Worm (Caenorhabditis elegans) whole organism, late embryonic: ENCODE measurements around the gene dpy-4.

Experiments used
- C08G9.2 ChIP-seq: sonication (generic microtip); optimal IDR thresholded peaks from 2 replicates; lab custom pipeline; 2016; ENCODE audit warnings: mild to moderate bottlenecking, missing genetic modification characterization, moderate library complexity, missing compliant biosample characterization
- ahr-1 ChIP-seq: sonication (generic microtip); optimal IDR thresholded peaks from 2 replicates; lab custom pipeline; 2016; ENCODE audit warnings: missing genetic modification characterization, missing compliant biosample characterization
- ama-1 ChIP-seq: fragments of 150-350 bp; optimal IDR thresholded peaks from 2 replicates; lab custom pipeline; 2014
- elt-4 ChIP-seq: sonication (generic microtip); optimal IDR thresholded peaks from 2 replicates; lab custom pipeline; 2016; ENCODE audit warnings: missing genetic modification characterization, missing compliant biosample characterization
- eyg-1 ChIP-seq: sonication (generic microtip); optimal IDR thresholded peaks from 2 replicates; lab custom pipeline; 2016; ENCODE audit warnings: missing genotype, missing genetic modification characterization, missing compliant biosample characterization
- fkh-6 ChIP-seq: sonication (generic microtip); optimal IDR thresholded peaks from 2 replicates; lab custom pipeline; 2016; ENCODE audit warnings: missing genetic modification characterization, missing compliant biosample characterization
- pha-4 ChIP-seq: fragments of 150-350 bp; optimal IDR thresholded peaks from 2 replicates; lab custom pipeline; 2018; ENCODE audit warnings: missing biosample characterization, missing genetic modification reagents, missing genetic modification characterization
- sox-4 ChIP-seq: sonication (generic microtip); optimal IDR thresholded peaks from 2 replicates; lab custom pipeline; 2017; ENCODE audit warnings: mild to moderate bottlenecking, missing genetic modification characterization, inconsistent platforms, missing compliant biosample characterization
- unc-42 ChIP-seq: sonication (generic microtip); optimal IDR thresholded peaks from 2 replicates; lab custom pipeline; 2016; ENCODE audit warnings: missing genotype, missing genetic modification characterization, missing compliant biosample characterization

DNA sequence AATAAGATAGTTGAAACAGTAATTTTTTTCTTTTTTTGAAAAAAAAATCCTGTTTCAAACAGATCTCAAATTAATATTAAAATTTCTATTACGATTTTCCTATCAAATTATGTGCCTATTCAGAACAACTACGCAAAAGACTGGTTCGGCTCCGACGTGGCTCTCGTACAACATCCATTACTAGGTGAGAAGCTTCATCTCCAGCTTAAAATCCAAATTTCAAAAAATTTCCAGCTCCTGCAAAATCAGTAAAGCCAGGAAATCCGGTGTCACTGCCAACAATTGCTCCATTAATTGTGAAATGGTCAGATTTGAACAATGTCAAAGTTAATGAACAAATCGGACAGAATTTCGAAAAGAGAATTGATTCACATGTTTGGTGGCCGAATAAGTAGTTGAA is 32.8 kb downstream of the dpy-4 start:
- TF ChIP-seq pha-4 (tag; lab: Kevin White, UChicago) (no peak), fkh-6 (tag; lab: Kevin White, UChicago) (no peak), unc-42 (tag; lab: Kevin White, UChicago) (no peak), ama-1 (lab: Kevin White, UChicago) (no peak), eyg-1 (no peak), sox-4 (tag; lab: Kevin White, UChicago) (no peak), elt-4 (tag; lab: Kevin White, UChicago) (no peak), C08G9.2 (tag; lab: Kevin White, UChicago) (no peak), ahr-1 (tag; lab: Kevin White, UChicago) (no peak)
